Worm (Caenorhabditis elegans) whole organism, L1 larva: ENCODE data around the gene scl-3.

Source experiments
- C04F5.9 ChIP-seq: sonication (generic microtip); optimal IDR thresholded peaks from 2 replicates; lab custom pipeline; 2016; ENCODE audit warnings: missing genetic modification characterization, missing compliant biosample characterization
- C16A3.4 ChIP-seq: fragments of 150-350 bp; optimal IDR thresholded peaks from 2 replicates; lab custom pipeline; 2014; ENCODE audit warnings: missing biosample characterization, missing genetic modification characterization
- C34B4.2 ChIP-seq: sonication (generic microtip); optimal IDR thresholded peaks from 2 replicates; lab custom pipeline; 2017; ENCODE audit warnings: mild to moderate bottlenecking, missing genetic modification characterization, missing compliant biosample characterization
- F16B12.6 ChIP-seq: fragments of 150-350 bp; optimal IDR thresholded peaks from 2 replicates; lab custom pipeline; 2014; ENCODE audit warnings: missing biosample characterization, missing genetic modification characterization
- aha-1 ChIP-seq: fragments of 150-350 bp; optimal IDR thresholded peaks from 2 replicates; lab custom pipeline; 2014; ENCODE audit warnings: missing biosample characterization, missing genetic modification characterization
- alr-1 ChIP-seq: fragments of 200-800 bp; sonication (Bioruptor generic); optimal IDR thresholded peaks from 2 replicates; lab custom pipeline; 2018; ENCODE audit warnings: borderline replicate concordance, mild to moderate bottlenecking, missing genetic modification characterization, missing compliant biosample characterization
- aly-2 ChIP-seq: fragments of 150-350 bp; optimal IDR thresholded peaks from 2 replicates; lab custom pipeline; 2014; ENCODE audit warnings: missing biosample characterization, missing genetic modification characterization
- ama-1 ChIP-seq: fragments of 150-350 bp; optimal IDR thresholded peaks from 2 replicates; lab custom pipeline; 2014
- ceh-63 ChIP-seq: fragments of 200-800 bp; sonication (Bioruptor generic); optimal IDR thresholded peaks from 2 replicates; lab custom pipeline; 2018; ENCODE audit warnings: mild to moderate bottlenecking, missing genetic modification characterization, missing compliant biosample characterization
- dpl-1 ChIP-seq, 3 experiments: fragments of 150-350 bp in 2 of 3; sonication (generic microtip) in 1 of 3; optimal IDR thresholded peaks; 2 replicates each; lab custom pipeline; 2014 to 2017; ENCODE audit warnings: missing biosample characterization in 3 of 3, missing genetic modification characterization in 3 of 3, missing genetic modification reagents in 3 of 3
- dsc-1 ChIP-seq: sonication (generic microtip); optimal IDR thresholded peaks from 2 replicates; lab custom pipeline; 2016; ENCODE audit warnings: mild to moderate bottlenecking, missing genetic modification characterization, missing compliant biosample characterization
- efl-1 ChIP-seq, 4 experiments: fragments of 150-350 bp; optimal IDR thresholded peaks in 3 of 4; peaks in 1 of 4; 1 replicate in 1 of 4; 2 replicates in 3 of 4; lab custom pipeline; 2014; ENCODE audit warnings: missing biosample characterization in 2 of 4, missing genetic modification characterization in 2 of 4, missing genetic modification reagents in 2 of 4
- efl-3 ChIP-seq: fragments of 200-800 bp; sonication (Bioruptor generic); optimal IDR thresholded peaks from 2 replicates; lab custom pipeline; 2018; ENCODE audit warnings: mild to moderate bottlenecking, missing genetic modification characterization, missing compliant biosample characterization
- elt-2 ChIP-seq: sonication (generic microtip); optimal IDR thresholded peaks from 2 replicates; lab custom pipeline; 2016; ENCODE audit warnings: missing genetic modification characterization, mild to moderate bottlenecking, inconsistent platforms, missing compliant biosample characterization, missing genetic modification reagents
- fkh-4 ChIP-seq: sonication (generic microtip); optimal IDR thresholded peaks from 2 replicates; lab custom pipeline; 2016; ENCODE audit warnings: missing compliant biosample characterization, missing genetic modification characterization, borderline replicate concordance
- grh-1 ChIP-seq: fragments of 200-800 bp; sonication (Bioruptor generic); IDR thresholded peaks from 2 replicates; pipeline ENCODE4 v1.3.6; 2022; ENCODE audit warnings: missing genetic modification reagents, missing genetic modification characterization, missing compliant biosample characterization
- hlh-17 ChIP-seq: fragments of 200-800 bp; sonication (Bioruptor generic); optimal IDR thresholded peaks from 2 replicates; lab custom pipeline; 2018; ENCODE audit warnings: missing genetic modification characterization, mild to moderate bottlenecking, missing compliant biosample characterization, moderate library complexity, borderline replicate concordance
- hlh-4 ChIP-seq: sonication (generic microtip); optimal IDR thresholded peaks from 2 replicates; lab custom pipeline; 2016; ENCODE audit warnings: mild to moderate bottlenecking, missing genetic modification characterization, missing compliant biosample characterization
- hpl-2 ChIP-seq: fragments of 150-350 bp; optimal IDR thresholded peaks from 2 replicates; lab custom pipeline; 2014; ENCODE audit warnings: missing biosample characterization, missing genetic modification reagents, missing genetic modification characterization
- isw-1 ChIP-seq: fragments of 200-800 bp; sonication (Bioruptor generic); IDR thresholded peaks from 2 replicates; pipeline ENCODE4 v1.3.6; 2022; ENCODE audit warnings: missing genetic modification characterization, missing compliant biosample characterization
- jun-1 ChIP-seq: fragments of 150-350 bp; optimal IDR thresholded peaks from 2 replicates; lab custom pipeline; 2014; ENCODE audit warnings: missing biosample characterization, missing genetic modification reagents, missing genetic modification characterization
- lin-13 ChIP-seq: fragments of 150-350 bp; optimal IDR thresholded peaks from 2 replicates; lab custom pipeline; 2014; ENCODE audit warnings: missing biosample characterization, missing genetic modification reagents, missing genetic modification characterization
- lin-14 ChIP-seq: fragments of 200-800 bp; sonication (Bioruptor generic); optimal IDR thresholded peaks from 2 replicates; lab custom pipeline; 2018; ENCODE audit warnings: mild to moderate bottlenecking, missing genetic modification characterization, moderate library complexity, missing compliant biosample characterization
- lin-15B ChIP-seq: fragments of 150-350 bp; sonication (generic microtip); optimal IDR thresholded peaks from 3 replicates; lab custom pipeline; 2014; ENCODE audit warnings: missing biosample characterization, missing genetic modification characterization
- lir-3 ChIP-seq: sonication (generic microtip); optimal IDR thresholded peaks from 2 replicates; lab custom pipeline; 2016; ENCODE audit warnings: mild to moderate bottlenecking, missing genetic modification characterization, moderate library complexity, missing compliant biosample characterization; ENCODE audit not compliant: poor library complexity
- lsy-2 ChIP-seq, 2 experiments: fragments of 150-350 bp; optimal IDR thresholded peaks; 2 replicates each; lab custom pipeline; 2014; ENCODE audit warnings: missing biosample characterization in 2 of 2, missing genetic modification characterization in 2 of 2
- mdl-1 ChIP-seq, 2 experiments: fragments of 150-350 bp; optimal IDR thresholded peaks; 2 replicates each; lab custom pipeline; 2014 to 2017; ENCODE audit warnings: missing biosample characterization in 2 of 2, missing genetic modification characterization in 2 of 2, inconsistent platforms in 1 of 2
- mep-1 ChIP-seq: fragments of 150-350 bp; optimal IDR thresholded peaks from 2 replicates; lab custom pipeline; 2014; ENCODE audit warnings: missing biosample characterization, missing genetic modification characterization
- nhr-19 ChIP-seq: fragments of 200-800 bp; sonication (Bioruptor generic); conservative IDR thresholded peaks from 2 replicates; pipeline ENCODE4 v1.3.6; 2022; ENCODE audit warnings: missing genetic modification characterization, missing compliant biosample characterization
- nhr-20 ChIP-seq: sonication (generic microtip); optimal IDR thresholded peaks from 2 replicates; lab custom pipeline; 2016; ENCODE audit warnings: mild to moderate bottlenecking, missing genetic modification characterization, missing compliant biosample characterization
- nhr-28 ChIP-seq: fragments of 150-350 bp; optimal IDR thresholded peaks from 2 replicates; lab custom pipeline; 2014; ENCODE audit warnings: missing biosample characterization, missing genetic modification characterization
- nhr-47 ChIP-seq: sonication (generic microtip); optimal IDR thresholded peaks from 2 replicates; lab custom pipeline; 2016; ENCODE audit warnings: mild to moderate bottlenecking, missing genetic modification characterization, moderate library complexity, missing compliant biosample characterization
- nhr-76 ChIP-seq: sonication (generic microtip); optimal IDR thresholded peaks from 2 replicates; lab custom pipeline; 2017; ENCODE audit warnings: missing biosample characterization, missing genetic modification characterization
- nhr-77 ChIP-seq: fragments of 150-350 bp; optimal IDR thresholded peaks from 2 replicates; lab custom pipeline; 2014; ENCODE audit warnings: missing biosample characterization, missing genetic modification characterization
- nhr-84 ChIP-seq: sonication (generic microtip); optimal IDR thresholded peaks from 2 replicates; lab custom pipeline; 2017; ENCODE audit warnings: missing biosample characterization, missing genetic modification characterization
- nhr-85 ChIP-seq: sonication (generic microtip); peaks from one replicate; lab custom pipeline; 2016; ENCODE audit warnings: missing genetic modification characterization, inconsistent platforms, missing compliant biosample characterization
- pag-3 ChIP-seq: sonication (generic microtip); optimal IDR thresholded peaks from 2 replicates; lab custom pipeline; 2017; ENCODE audit warnings: missing genetic modification characterization, mild to moderate bottlenecking, missing compliant biosample characterization, antibody characterized with exemption, borderline replicate concordance; ENCODE audit not compliant: insufficient read depth
- pax-3 ChIP-seq: fragments of 200-800 bp; sonication (Bioruptor generic); optimal IDR thresholded peaks from 2 replicates; lab custom pipeline; 2018; ENCODE audit warnings: mild to moderate bottlenecking, missing genetic modification characterization, moderate library complexity, missing compliant biosample characterization
- rnt-1 ChIP-seq: sonication (generic microtip); optimal IDR thresholded peaks from 2 replicates; lab custom pipeline; 2016; ENCODE audit warnings: mild to moderate bottlenecking, missing genetic modification characterization, moderate library complexity, missing compliant biosample characterization
- skn-1 ChIP-seq: fragments of 150-350 bp; optimal IDR thresholded peaks from 2 replicates; lab custom pipeline; 2014; ENCODE audit warnings: missing biosample characterization, missing genetic modification characterization
- snpc-4 ChIP-seq: fragments of 150-350 bp; optimal IDR thresholded peaks from 2 replicates; lab custom pipeline; 2014; ENCODE audit warnings: missing biosample characterization, missing genetic modification characterization
- snu-23 ChIP-seq: sonication (generic microtip); optimal IDR thresholded peaks from 2 replicates; lab custom pipeline; 2016; ENCODE audit warnings: missing genetic modification characterization, missing compliant biosample characterization
- sptf-1 ChIP-seq: fragments of 150-350 bp; optimal IDR thresholded peaks from 2 replicates; lab custom pipeline; 2014; ENCODE audit warnings: missing biosample characterization, missing genetic modification characterization
- sup-37 ChIP-seq: fragments of 200-800 bp; sonication (Bioruptor generic); optimal IDR thresholded peaks from 2 replicates; lab custom pipeline; 2018; ENCODE audit warnings: mild to moderate bottlenecking, missing genetic modification characterization, missing compliant biosample characterization
- swsn-7 ChIP-seq: sonication (generic microtip); optimal IDR thresholded peaks from 2 replicates; lab custom pipeline; 2016; ENCODE audit warnings: missing genetic modification characterization, missing compliant biosample characterization
- tlp-1 ChIP-seq: fragments of 150-350 bp; optimal IDR thresholded peaks from 2 replicates; lab custom pipeline; 2014; ENCODE audit warnings: missing biosample characterization, missing genetic modification characterization
- unc-130 ChIP-seq: fragments of 150-350 bp; optimal IDR thresholded peaks from 2 replicates; lab custom pipeline; 2017; ENCODE audit warnings: missing biosample characterization, missing genetic modification characterization, inconsistent platforms
- unc-30 ChIP-seq: sonication (generic microtip); optimal IDR thresholded peaks from 2 replicates; lab custom pipeline; 2017; ENCODE audit warnings: missing biosample characterization, missing genetic modification characterization
- unc-62 ChIP-seq: fragments of 150-350 bp; optimal IDR thresholded peaks from 2 replicates; lab custom pipeline; 2014; ENCODE audit warnings: missing biosample characterization, missing genetic modification reagents, missing genetic modification characterization
- unc-86 ChIP-seq: sonication (generic microtip); optimal IDR thresholded peaks from 2 replicates; lab custom pipeline; 2016; ENCODE audit warnings: missing genetic modification characterization, missing compliant biosample characterization
- unc-98 ChIP-seq: fragments of 200-800 bp; sonication (Bioruptor generic); IDR thresholded peaks from 2 replicates; pipeline ENCODE4 v1.3.6; 2022; ENCODE audit warnings: missing genetic modification characterization, missing compliant biosample characterization
- xbp-1 ChIP-seq: sonication (generic microtip); optimal IDR thresholded peaks from 2 replicates; lab custom pipeline; 2016; ENCODE audit warnings: missing genetic modification characterization, missing compliant biosample characterization
- zag-1 ChIP-seq: fragments of 150-350 bp; optimal IDR thresholded peaks from 2 replicates; lab custom pipeline; 2014; ENCODE audit warnings: missing biosample characterization, missing genetic modification characterization
- ztf-11 ChIP-seq, 2 experiments: sonication (generic microtip); optimal IDR thresholded peaks; 2 replicates each; lab custom pipeline; 2016 to 2017; ENCODE audit warnings: missing genetic modification characterization in 2 of 2, missing biosample characterization in 1 of 2, missing compliant biosample characterization in 1 of 2

The scl-3 gene

ce11 chrIV:13080185-13080584 lies 20.8 kb downstream of the scl-3 start:
- no peak for TF ChIP-seq ama-1 (lab: Kevin White, UChicago)
- peak; percentile 47 for TF ChIP-seq nhr-20 (tag; lab: Kevin White, UChicago)
- TF ChIP-seq unc-86: no peak
- TF ChIP-seq nhr-84: no peak
- TF ChIP-seq nhr-85 (tag; lab: Kevin White, UChicago): peak; percentile 95
- TF ChIP-seq unc-98: no peak
- no peak for TF ChIP-seq unc-30 (tag; lab: Kevin White, UChicago)
- peak; percentile 48 for TF ChIP-seq snu-23
- TF ChIP-seq elt-2: no peak
- no peak for TF ChIP-seq lsy-2 (tag; optimal IDR thresholded peaks at IDR 0.05; lab: Kevin White, UChicago)
- no peak for TF ChIP-seq mdl-1 (tag; optimal IDR thresholded peaks at IDR 0.05; lab: Kevin White, UChicago)
- TF ChIP-seq sptf-1 (tag; lab: Kevin White, UChicago): no peak
- TF ChIP-seq lin-15B (tag; lab: Kevin White, UChicago): no peak
- peak; percentile 71 for TF ChIP-seq lin-14 (GFP tag; lab: Kevin White, UChicago)
- TF ChIP-seq dsc-1 (tag; lab: Kevin White, UChicago): no peak
- no peak for TF ChIP-seq lin-13 (GFP tag; lab: Kevin White, UChicago)
- no peak for TF ChIP-seq pag-3 (tag; lab: Kevin White, UChicago)
- no peak for TF ChIP-seq sup-37
- no peak for TF ChIP-seq swsn-7
- TF ChIP-seq dpl-1 (GFP tag; optimal IDR thresholded peaks at IDR 0.05; lab: Kevin White, UChicago): no peak
- TF ChIP-seq C34B4.2 (tag; lab: Kevin White, UChicago): no peak
- TF ChIP-seq alr-1 (tag; lab: Kevin White, UChicago): no peak
- TF ChIP-seq nhr-76 (tag; lab: Kevin White, UChicago): no peak
- TF ChIP-seq unc-130: no peak
- no peak for TF ChIP-seq aly-2 (tag; lab: Kevin White, UChicago)
- TF ChIP-seq C04F5.9 (tag; lab: Kevin White, UChicago): no peak
- TF ChIP-seq jun-1 (tag; lab: Kevin White, UChicago): no peak
- TF ChIP-seq unc-62: no peak
- no peak for TF ChIP-seq hlh-17 (GFP tag; lab: Kevin White, UChicago)
- TF ChIP-seq tlp-1 (tag; lab: Kevin White, UChicago): no peak
- TF ChIP-seq isw-1 (GFP tag; lab: Robert Waterston, UW): no peak
- TF ChIP-seq nhr-47 (tag; lab: Kevin White, UChicago): no peak
- TF ChIP-seq lir-3 (tag; lab: Kevin White, UChicago): no peak
- TF ChIP-seq pax-3: no peak
- no peak for TF ChIP-seq ztf-11 (tag; optimal IDR thresholded peaks at IDR 0.05; lab: Kevin White, UChicago)
- no peak for TF ChIP-seq efl-3 (GFP tag; lab: Kevin White, UChicago)
- peak; percentile 40; the same call in 1 of the 2 replicates for TF ChIP-seq nhr-19 (GFP tag; lab: Robert Waterston, UW)
- no peak for TF ChIP-seq rnt-1 (tag; lab: Kevin White, UChicago)
- no peak for TF ChIP-seq xbp-1 (tag; lab: Kevin White, UChicago)
- TF ChIP-seq F16B12.6: no peak
- no peak for TF ChIP-seq C16A3.4
- no peak for TF ChIP-seq nhr-77
- TF ChIP-seq hlh-4 (tag; lab: Kevin White, UChicago): no peak
- TF ChIP-seq mep-1 (tag; lab: Kevin White, UChicago): no peak
- no peak for TF ChIP-seq fkh-4 (tag; lab: Kevin White, UChicago)
- no peak for TF ChIP-seq zag-1 (tag; lab: Kevin White, UChicago)
- 0 out of 2 replicates have a peak, but pooled peaks have one; percentile 7 for TF ChIP-seq grh-1
- no peak for TF ChIP-seq aha-1 (tag; lab: Kevin White, UChicago)
- peak; percentile 28 for TF ChIP-seq skn-1 (tag; lab: Kevin White, UChicago)
- no peak for TF ChIP-seq nhr-28 (tag; lab: Kevin White, UChicago)
- TF ChIP-seq snpc-4 (tag; lab: Kevin White, UChicago): no peak
- TF ChIP-seq ceh-63 (GFP tag; lab: Kevin White, UChicago): no peak
- no peak for TF ChIP-seq efl-1 (optimal IDR thresholded peaks at IDR 0.05; lab: Kevin White, UChicago)
- TF ChIP-seq efl-1 (GFP tag; optimal IDR thresholded peaks at IDR 0.05 in 1 of 2; lab: Kevin White, UChicago): peak in 1 of 2 experiments; percentile 40
- no peak for TF ChIP-seq hpl-2 (GFP tag; lab: Kevin White, UChicago)
